Worm (Caenorhabditis elegans) whole organism, L3 larva: ENCODE results near the gene pacs-1.

Experiments
- elt-3 ChIP-seq, 3 experiments: fragments of 150-350 bp in 1 of 3; sonication (generic microtip) in 2 of 3; optimal IDR thresholded peaks; 2 replicates in 2 of 3; 4 replicates in 1 of 3; lab custom pipeline; 2014 to 2017; ENCODE audit warnings: missing biosample characterization in 3 of 3, missing genetic modification characterization in 3 of 3
- fos-1 ChIP-seq: fragments of 150-350 bp; optimal IDR thresholded peaks from 2 replicates; lab custom pipeline; 2014; ENCODE audit warnings: missing biosample characterization, missing genetic modification characterization
- unc-39 ChIP-seq: sonication (generic microtip); optimal IDR thresholded peaks from 4 replicates; lab custom pipeline; 2017; ENCODE audit warnings: missing biosample characterization, missing genetic modification characterization
- ztf-4 ChIP-seq: fragments of 150-350 bp; optimal IDR thresholded peaks from 2 replicates; lab custom pipeline; 2014; ENCODE audit warnings: missing biosample characterization, missing genetic modification characterization

ce11 chrV:9220444-9220843 is 3.4 kb upstream of the pacs-1 start:
- TF ChIP-seq fos-1 (tag; lab: Kevin White, UChicago): no peak
- no peak for TF ChIP-seq ztf-4 (tag; lab: Kevin White, UChicago)
- no peak for TF ChIP-seq elt-3 (tag; optimal IDR thresholded peaks at IDR 0.05; lab: Kevin White, UChicago)
- no peak for TF ChIP-seq unc-39
